Worm (Caenorhabditis elegans) whole organism, midembryonic: ENCODE results near the gene C36E8.6.

Experiments used
- T22C8.4 ChIP-seq: fragments of 200-800 bp; sonication (Bioruptor generic); IDR thresholded peaks from 2 replicates; pipeline ENCODE4 v1.3.6; 2022; ENCODE audit warnings: missing genetic modification characterization, missing compliant biosample characterization
- cog-1 ChIP-seq: sonication (generic microtip); optimal IDR thresholded peaks from 2 replicates; lab custom pipeline; 2016; ENCODE audit warnings: missing genetic modification characterization, missing compliant biosample characterization
- flt-1 ChIP-seq: fragments of 200-800 bp; sonication (Bioruptor generic); IDR thresholded peaks from 2 replicates; pipeline ENCODE4 v1.3.6; 2022; ENCODE audit warnings: missing genetic modification characterization, missing compliant biosample characterization
- klf-2 ChIP-seq: fragments of 200-800 bp; sonication (Bioruptor generic); conservative IDR thresholded peaks from 2 replicates; pipeline ENCODE4 v1.3.6; 2022; ENCODE audit warnings: missing genetic modification reagents, missing genetic modification characterization, missing compliant biosample characterization
- tab-1 ChIP-seq: fragments of 200-800 bp; sonication (Bioruptor generic); IDR thresholded peaks from 2 replicates; pipeline ENCODE4 v1.3.6; 2022; ENCODE audit warnings: missing genetic modification characterization, missing compliant biosample characterization
- ztf-23 ChIP-seq: fragments of 200-800 bp; sonication (Bioruptor generic); IDR thresholded peaks from 2 replicates; pipeline ENCODE4 v1.3.6; 2022; ENCODE audit warnings: missing genetic modification reagents, missing genetic modification characterization, missing compliant biosample characterization
- ztf-29 ChIP-seq: fragments of 200-800 bp; sonication (Bioruptor generic); IDR thresholded peaks from 2 replicates; pipeline ENCODE4 v1.3.6; 2022; ENCODE audit warnings: missing genetic modification reagents, missing genetic modification characterization, missing compliant biosample characterization

ce11 chrIII:3974503-3974902 is 13.4 kb upstream of the C36E8.6 start:
- TF ChIP-seq ztf-23 (GFP tag; lab: Robert Waterston, UW), result no peak
- TF ChIP-seq cog-1, result no peak
- TF ChIP-seq flt-1, result no peak
- TF ChIP-seq ztf-29 (GFP tag; lab: Robert Waterston, UW), result no peak
- TF ChIP-seq klf-2 (GFP tag; lab: Robert Waterston, UW), result no peak
- no peak for TF ChIP-seq tab-1
- TF ChIP-seq T22C8.4 (GFP tag; lab: Robert Waterston, UW), result no peak
